Worm (Caenorhabditis elegans): ENCODE data around the gene cest-2.3.

- TF ChIP-seq lin-13 (GFP tag; optimal IDR thresholded peaks at IDR 0.05) (no peak), lin-14 (GFP tag; optimal IDR thresholded peaks at IDR 0.05) (no peak), unc-62 (GFP tag; optimal IDR thresholded peaks at IDR 0.05) (no peak), skn-1 (tag; optimal IDR thresholded peaks at IDR 0.05) (no peak), jun-1 (tag; optimal IDR thresholded peaks at IDR 0.05) (no peak), blmp-1 (tag; optimal IDR thresholded peaks at IDR 0.05) (no peak), mep-1 (tag; optimal IDR thresholded peaks at IDR 0.05) (no peak), pag-3 (tag; optimal IDR thresholded peaks at IDR 0.05; ENCODE audit: borderline replicate concordance, insufficient read depth) (no peak), nhr-11 (tag; optimal IDR thresholded peaks at IDR 0.05) (no peak), lin-39 (tag; optimal IDR thresholded peaks at IDR 0.05) (no peak), nhr-47 (tag; optimal IDR thresholded peaks at IDR 0.05) (no peak), rnt-1 (tag; optimal IDR thresholded peaks at IDR 0.05) (no peak), lir-3 (tag; optimal IDR thresholded peaks at IDR 0.05; ENCODE audit: poor library complexity) (no peak), nhr-12 (tag; optimal IDR thresholded peaks at IDR 0.05) (no peak)
These were observed 26.3 kb downstream of the cest-2.3 start, which contains the start of gene AH10.2 for ce11 chrV:14156468-14156867.
